Fruit fly (Drosophila melanogaster): ENCODE data around the gene Acsf3.

The Acsf3 gene

dm6 chrX:7293133-7293873 is 35.5 kb upstream of the Acsf3 start (continued):
- no peak for TF ChIP-seq amos (GFP tag; IDR thresholded peaks at IDR 0.05; ENCODE audit: partially characterized antibody)
- TF ChIP-seq Ada2b (GFP tag; IDR thresholded peaks at IDR 0.05), result peak; percentile 67
- no peak for TF ChIP-seq Dip2 (GFP tag; IDR thresholded peaks at IDR 0.05)
- peak; percentile 75 for TF ChIP-seq CG9727 (GFP tag; optimal IDR thresholded peaks at IDR 0.05)
- TF ChIP-seq pb (GFP tag; optimal IDR thresholded peaks at IDR 0.05), result peak; percentile 71
- peak; percentile 11 for TF ChIP-seq cwo (GFP tag; optimal IDR thresholded peaks at IDR 0.05)
- TF ChIP-seq CG17186 (GFP tag; optimal IDR thresholded peaks at IDR 0.05), result peak; percentile 56
- peak; percentile 63 for TF ChIP-seq Aef1 (GFP tag; IDR thresholded peaks at IDR 0.05)
- peak; percentile 90 for TF ChIP-seq chm (GFP tag; IDR thresholded peaks at IDR 0.05)
- TF ChIP-seq grau (tag; optimal IDR thresholded peaks at IDR 0.05), result peak; percentile 70
- peak; percentile 64 for TF ChIP-seq fd102C (GFP tag; optimal IDR thresholded peaks at IDR 0.05)
- TF ChIP-seq ftz-f1 (GFP tag; optimal IDR thresholded peaks at IDR 0.05), result no peak
- peak; percentile 65 for TF ChIP-seq cato (GFP tag; optimal IDR thresholded peaks at IDR 0.05; ENCODE audit: borderline replicate concordance)
- TF ChIP-seq CG17359 (tag; optimal IDR thresholded peaks at IDR 0.05), result peak; percentile 88
- TF ChIP-seq dmrt11E (tag; optimal IDR thresholded peaks at IDR 0.05), result peak; percentile 92
- TF ChIP-seq CG4707 (GFP tag; optimal IDR thresholded peaks at IDR 0.05), result peak; percentile 79
- no peak for TF ChIP-seq BEAF-32 (GFP tag; optimal IDR thresholded peaks at IDR 0.05)
- TF ChIP-seq Nf-YC (tag; optimal IDR thresholded peaks at IDR 0.05), result peak; percentile 32
- TF ChIP-seq CG12659 (GFP tag; optimal IDR thresholded peaks at IDR 0.05), result peak; percentile 64
- no peak for TF ChIP-seq mirr (GFP tag; optimal IDR thresholded peaks at IDR 0.05)
- TF ChIP-seq CG7839 (tag; optimal IDR thresholded peaks at IDR 0.05), result peak; percentile 85
- peak; percentile 78 for TF ChIP-seq jumu (GFP tag; optimal IDR thresholded peaks at IDR 0.05)
- TF ChIP-seq hth (optimal IDR thresholded peaks at IDR 0.05), result no peak
- peak; percentile 64 for TF ChIP-seq Asciz (GFP tag; optimal IDR thresholded peaks at IDR 0.05)
- TF ChIP-seq ind (GFP tag; optimal IDR thresholded peaks at IDR 0.05), result peak; percentile 78
- TF ChIP-seq salm (tag; optimal IDR thresholded peaks at IDR 0.05), result peak; percentile 75
- no peak for TF ChIP-seq D (optimal IDR thresholded peaks at IDR 0.05)
- TF ChIP-seq D (GFP tag; optimal IDR thresholded peaks at IDR 0.05), result peak; percentile 68
- TF ChIP-seq Abd-B (GFP tag; optimal IDR thresholded peaks at IDR 0.05), result peak; percentile 86
- peak; percentile 87 for TF ChIP-seq CG15696 (tag; optimal IDR thresholded peaks at IDR 0.05)
- peak; percentile 61 for TF ChIP-seq Hr3 (GFP tag; optimal IDR thresholded peaks at IDR 0.05)
- TF ChIP-seq CG15479 (GFP tag; optimal IDR thresholded peaks at IDR 0.05), result no peak
- peak; percentile 36; the same call in 1 of the 3 replicates for TF ChIP-seq CG2889 (GFP tag; IDR thresholded peaks at IDR 0.05)
- TF ChIP-seq CG9797 (GFP tag; optimal IDR thresholded peaks at IDR 0.05), result no peak
- TF ChIP-seq YL-1 (GFP tag; optimal IDR thresholded peaks at IDR 0.05), result peak; percentile 6
- TF ChIP-seq crc (GFP tag; optimal IDR thresholded peaks at IDR 0.05), result peak; percentile 73
- peak; percentile 63 for TF ChIP-seq CG12236 (GFP tag; optimal IDR thresholded peaks at IDR 0.05)
- TF ChIP-seq CG11560 (tag; IDR thresholded peaks at IDR 0.05), result peak; percentile 5; the same call in 1 of the 3 replicates
- TF ChIP-seq CG14441 (GFP tag; IDR thresholded peaks at IDR 0.05), result peak; percentile 72
- TF ChIP-seq CG34422 (GFP tag; IDR thresholded peaks at IDR 0.05), result peak; percentile 82
- TF ChIP-seq Atf-2 (GFP tag; optimal IDR thresholded peaks at IDR 0.05), result peak; percentile 86
- peak; percentile 35 for TF ChIP-seq Myb (GFP tag; optimal IDR thresholded peaks at IDR 0.05)
- no peak; the same call in 2 of the 3 replicates for TF ChIP-seq C15 (GFP tag; IDR thresholded peaks at IDR 0.05)
- peak; percentile 79 for TF ChIP-seq Spps (tag; optimal IDR thresholded peaks at IDR 0.05)
- TF ChIP-seq CG6254 (GFP tag; optimal IDR thresholded peaks at IDR 0.05), result peak; percentile 73
- TF ChIP-seq Eip74EF (GFP tag; optimal IDR thresholded peaks at IDR 0.05), result peak in 1 of 2 experiments; percentile 43
- TF ChIP-seq CG9932 (GFP tag; IDR thresholded peaks at IDR 0.05), result no peak
- TF ChIP-seq CG4730 (GFP tag; IDR thresholded peaks at IDR 0.05), result peak; percentile 78
- peak; percentile 92 for TF ChIP-seq unpg (GFP tag; optimal IDR thresholded peaks at IDR 0.05)
